Fruit fly (Drosophila melanogaster): Measurements from ENCODE around the gene His2Av.

His2Av gene

dm6 chr3R:26906034-26906433 is 39.3 kb downstream of the His2Av start:
- TF ChIP-seq CG17801 (GFP tag; optimal IDR thresholded peaks at IDR 0.05; ENCODE audit: partially characterized antibody), result no peak

dm6 chr3R:26906711-26907510 is 40.2 kb downstream of the His2Av start:
- TF ChIP-seq CG17801 (GFP tag; optimal IDR thresholded peaks at IDR 0.05; ENCODE audit: partially characterized antibody), result no peak

- TF ChIP-seq CG17801 (GFP tag; optimal IDR thresholded peaks at IDR 0.05; ENCODE audit: partially characterized antibody), result no peak
These were observed 42.0 kb downstream of the His2Av start for dm6 chr3R:26908750-26909149.

- TF ChIP-seq CG17801 (GFP tag; optimal IDR thresholded peaks at IDR 0.05; ENCODE audit: partially characterized antibody), result no peak
These were observed 45.9 kb downstream of the His2Av start, which contains the start of gene Ets97D for dm6 chr3R:26912615-26913014. Ets97D (minus strand) TSS chr3R:26912886.

- TF ChIP-seq CG17801 (GFP tag; optimal IDR thresholded peaks at IDR 0.05; ENCODE audit: partially characterized antibody), result peak; percentile 65
These were observed 48.8 kb downstream of the His2Av start, which contains the start of gene CG46339 for dm6 chr3R:26915463-26915925. CG46339 (plus strand) TSS chr3R:26915761.
